Fruit fly (Drosophila melanogaster): ENCODE measurements around the gene CG7069.

DNA sequence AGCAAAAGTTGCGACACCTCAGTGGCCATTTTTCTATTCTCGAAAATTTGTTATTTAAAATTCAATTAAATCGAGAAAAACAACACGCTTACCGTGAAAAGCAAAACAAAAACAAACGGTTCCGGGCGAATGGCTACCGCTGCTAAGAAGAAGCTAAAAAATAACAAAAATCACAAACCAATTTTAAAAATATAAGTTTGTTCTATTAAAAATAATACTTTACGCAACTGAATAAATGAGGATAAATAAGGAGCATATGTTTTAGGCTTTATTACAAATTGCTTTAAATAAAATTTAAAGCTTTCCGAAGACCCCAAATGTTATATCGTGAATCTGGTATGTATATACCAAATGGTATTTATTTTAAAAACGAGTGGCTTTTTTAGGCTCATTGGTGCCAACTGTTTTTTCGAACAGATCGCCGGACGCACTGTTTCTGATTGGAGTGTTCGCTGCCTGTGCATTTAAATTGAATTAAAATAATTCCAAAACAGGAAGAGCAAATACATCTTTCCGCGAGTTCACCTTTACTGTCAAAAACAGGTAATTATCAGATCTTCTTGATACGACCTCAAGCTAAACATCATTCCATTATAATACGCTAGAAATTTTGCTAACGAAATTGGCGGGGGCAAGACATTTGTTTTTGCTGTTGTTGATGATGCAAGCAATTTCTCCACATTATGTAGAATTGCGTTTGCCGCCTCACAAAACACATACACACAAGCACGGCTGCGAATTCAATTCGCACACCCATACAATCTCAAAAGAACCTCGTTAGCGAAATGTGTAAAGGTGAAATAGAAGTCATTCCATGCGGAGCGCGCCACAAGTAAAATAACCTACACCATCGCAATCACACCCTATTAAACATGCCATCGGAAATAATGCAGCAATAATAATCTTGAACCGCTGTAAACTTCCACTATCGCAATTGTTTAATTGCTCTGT, 5.2 kb upstream of the CG7069 start, which contains the start of the genes Polr3F and PyK:
- TF ChIP-seq CTCF (optimal IDR thresholded peaks at IDR 0.05) = no peak
- TF ChIP-seq CG8478 (optimal IDR thresholded peaks at IDR 0.05) = no peak

Measured in S2 (cell line).